Worm (Caenorhabditis elegans) whole organism, L1 larva: ENCODE results near the gene srh-39.

ENCODE experiments used
- dpl-1 ChIP-seq, 3 experiments: fragments of 150-350 bp in 2 of 3; sonication (generic microtip) in 1 of 3; optimal IDR thresholded peaks; 2 replicates each; lab custom pipeline; 2014 to 2017; ENCODE audit warnings: missing biosample characterization in 3 of 3, missing genetic modification characterization in 3 of 3, missing genetic modification reagents in 3 of 3
- fos-1 ChIP-seq: fragments of 150-350 bp; optimal IDR thresholded peaks from 2 replicates; lab custom pipeline; 2014; ENCODE audit warnings: missing biosample characterization, missing genetic modification characterization
- grh-1 ChIP-seq: fragments of 200-800 bp; sonication (Bioruptor generic); IDR thresholded peaks from 2 replicates; pipeline ENCODE4 v1.3.6; 2022; ENCODE audit warnings: missing genetic modification reagents, missing genetic modification characterization, missing compliant biosample characterization
- lin-13 ChIP-seq: fragments of 150-350 bp; optimal IDR thresholded peaks from 2 replicates; lab custom pipeline; 2014; ENCODE audit warnings: missing biosample characterization, missing genetic modification reagents, missing genetic modification characterization
- lir-3 ChIP-seq: sonication (generic microtip); optimal IDR thresholded peaks from 2 replicates; lab custom pipeline; 2016; ENCODE audit warnings: mild to moderate bottlenecking, missing genetic modification characterization, moderate library complexity, missing compliant biosample characterization; ENCODE audit not compliant: poor library complexity
- pag-3 ChIP-seq: sonication (generic microtip); optimal IDR thresholded peaks from 2 replicates; lab custom pipeline; 2017; ENCODE audit warnings: missing genetic modification characterization, mild to moderate bottlenecking, missing compliant biosample characterization, antibody characterized with exemption, borderline replicate concordance; ENCODE audit not compliant: insufficient read depth
- pax-3 ChIP-seq: fragments of 200-800 bp; sonication (Bioruptor generic); optimal IDR thresholded peaks from 2 replicates; lab custom pipeline; 2018; ENCODE audit warnings: mild to moderate bottlenecking, missing genetic modification characterization, moderate library complexity, missing compliant biosample characterization
- zag-1 ChIP-seq: fragments of 150-350 bp; optimal IDR thresholded peaks from 2 replicates; lab custom pipeline; 2014; ENCODE audit warnings: missing biosample characterization, missing genetic modification characterization

DNA sequence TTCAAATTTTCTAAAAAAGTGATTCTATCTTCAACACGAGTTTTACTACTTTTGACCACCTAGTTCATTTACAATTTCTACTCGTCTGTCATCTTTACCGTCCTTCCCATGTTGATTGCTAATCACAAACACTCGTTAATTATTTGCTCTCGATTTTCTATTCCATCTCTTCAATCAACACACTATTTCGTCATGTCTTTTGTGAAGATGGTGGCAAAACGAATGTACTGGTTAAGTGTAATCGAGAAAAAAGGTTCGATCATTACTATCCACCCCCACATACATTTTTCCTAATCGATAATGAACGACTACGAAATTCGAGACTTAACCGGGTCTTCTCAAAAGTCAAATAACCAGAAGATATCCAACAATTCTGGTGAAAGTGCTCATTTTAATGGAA lies 40.8 kb downstream of the srh-39 start, which contains the start of gene cpna-2:
- no peak for TF ChIP-seq lir-3
- TF ChIP-seq grh-1 (GFP tag; lab: Robert Waterston, UW): no peak
- no peak for TF ChIP-seq lin-13 (GFP tag; lab: Kevin White, UChicago)
- no peak for TF ChIP-seq pax-3 (tag; lab: Kevin White, UChicago)
- no peak for TF ChIP-seq pag-3 (tag; lab: Kevin White, UChicago)
- TF ChIP-seq dpl-1 (GFP tag; optimal IDR thresholded peaks at IDR 0.05; lab: Kevin White, UChicago): no peak
- no peak for TF ChIP-seq fos-1
- TF ChIP-seq zag-1 (tag; lab: Kevin White, UChicago): no peak
